Worm (Caenorhabditis elegans) whole organism, L2 larva: Measurements from ENCODE around the gene gcy-32.

Experiments used
- C34F6.9 ChIP-seq: fragments of 150-350 bp; optimal IDR thresholded peaks from 2 replicates; lab custom pipeline; 2014; ENCODE audit warnings: missing biosample characterization, missing genetic modification characterization
- F13H6.1 ChIP-seq: sonication (generic microtip); optimal IDR thresholded peaks from 2 replicates; lab custom pipeline; 2016; ENCODE audit warnings: missing genetic modification characterization, missing compliant biosample characterization
- Y55F3AM.14 ChIP-seq: fragments of 200-800 bp; sonication (Bioruptor generic); optimal IDR thresholded peaks from 2 replicates; lab custom pipeline; 2018; ENCODE audit warnings: mild to moderate bottlenecking, missing genetic modification characterization, missing compliant biosample characterization
- alr-1 ChIP-seq: fragments of 150-350 bp; optimal IDR thresholded peaks from 2 replicates; lab custom pipeline; 2014; ENCODE audit warnings: missing biosample characterization, missing genetic modification characterization
- aly-2 ChIP-seq: fragments of 150-350 bp; optimal IDR thresholded peaks from 2 replicates; lab custom pipeline; 2014; ENCODE audit warnings: missing biosample characterization, missing genetic modification characterization
- blmp-1 ChIP-seq: sonication (generic microtip); optimal IDR thresholded peaks from 2 replicates; lab custom pipeline; 2017; ENCODE audit warnings: missing genetic modification characterization, mild to moderate bottlenecking, missing compliant biosample characterization, antibody characterized with exemption, moderate library complexity; ENCODE audit not compliant: insufficient read depth
- ceh-16 ChIP-seq: fragments of 150-350 bp; optimal IDR thresholded peaks from 2 replicates; lab custom pipeline; 2014; ENCODE audit warnings: missing biosample characterization, missing genetic modification characterization
- crh-2 ChIP-seq: sonication (generic microtip); optimal IDR thresholded peaks from 2 replicates; lab custom pipeline; 2017; ENCODE audit warnings: missing biosample characterization, missing genetic modification characterization
- elt-1 ChIP-seq: fragments of 150-350 bp; optimal IDR thresholded peaks from 2 replicates; lab custom pipeline; 2014; ENCODE audit warnings: missing biosample characterization, missing genetic modification characterization
- elt-3 ChIP-seq: sonication (generic microtip); optimal IDR thresholded peaks from 2 replicates; lab custom pipeline; 2017; ENCODE audit warnings: missing biosample characterization, missing genetic modification characterization
- fos-1 ChIP-seq: fragments of 150-350 bp; optimal IDR thresholded peaks from 2 replicates; lab custom pipeline; 2014; ENCODE audit warnings: missing biosample characterization, missing genetic modification characterization
- gmeb-1 ChIP-seq: fragments of 150-350 bp; optimal IDR thresholded peaks from 2 replicates; lab custom pipeline; 2014; ENCODE audit warnings: missing biosample characterization, missing genetic modification characterization
- lin-11 ChIP-seq: fragments of 150-350 bp; sonication (generic microtip); optimal IDR thresholded peaks from 2 replicates; lab custom pipeline; 2014; ENCODE audit warnings: missing biosample characterization, missing genetic modification characterization, inconsistent platforms, mixed read lengths
- lin-13 ChIP-seq: fragments of 150-350 bp; optimal IDR thresholded peaks from 2 replicates; lab custom pipeline; 2014; ENCODE audit warnings: missing biosample characterization, missing genetic modification reagents, missing genetic modification characterization
- lsy-2 ChIP-seq, 2 experiments: fragments of 150-350 bp in 1 of 2; sonication (generic microtip) in 1 of 2; optimal IDR thresholded peaks; 2 replicates each; lab custom pipeline; 2014 to 2017; ENCODE audit warnings: missing biosample characterization in 2 of 2, missing genetic modification characterization in 2 of 2
- mab-5 ChIP-seq: fragments of 150-350 bp; optimal IDR thresholded peaks from 2 replicates; lab custom pipeline; 2014; ENCODE audit warnings: missing biosample characterization, missing genetic modification characterization
- mdl-1 ChIP-seq, 2 experiments: fragments of 150-350 bp in 1 of 2; sonication (generic microtip) in 1 of 2; optimal IDR thresholded peaks; 2 replicates each; lab custom pipeline; 2017; ENCODE audit warnings: missing biosample characterization in 2 of 2, missing genetic modification characterization in 2 of 2
- nhr-10 ChIP-seq: sonication (generic microtip); optimal IDR thresholded peaks from 2 replicates; lab custom pipeline; 2017; ENCODE audit warnings: missing biosample characterization, missing genetic modification characterization
- nhr-11 ChIP-seq: fragments of 150-350 bp; optimal IDR thresholded peaks from 2 replicates; lab custom pipeline; 2014; ENCODE audit warnings: missing biosample characterization, missing genetic modification characterization
- nhr-129 ChIP-seq: fragments of 150-350 bp; optimal IDR thresholded peaks from 2 replicates; lab custom pipeline; 2014; ENCODE audit warnings: missing biosample characterization, missing genetic modification characterization
- nhr-21 ChIP-seq: fragments of 150-350 bp; optimal IDR thresholded peaks from 2 replicates; lab custom pipeline; 2014; ENCODE audit warnings: missing biosample characterization, missing genetic modification characterization
- nhr-23 ChIP-seq: fragments of 150-350 bp; optimal IDR thresholded peaks from 2 replicates; lab custom pipeline; 2014; ENCODE audit warnings: missing biosample characterization, missing genetic modification reagents, missing genetic modification characterization
- nhr-237 ChIP-seq: fragments of 150-350 bp; optimal IDR thresholded peaks from 2 replicates; lab custom pipeline; 2014; ENCODE audit warnings: missing biosample characterization, missing genetic modification characterization
- nhr-25 ChIP-seq: fragments of 150-350 bp; sonication (generic microtip); optimal IDR thresholded peaks from 3 replicates; lab custom pipeline; 2014; ENCODE audit warnings: missing biosample characterization, missing genetic modification characterization
- nhr-6 ChIP-seq: fragments of 150-350 bp; optimal IDR thresholded peaks from 2 replicates; lab custom pipeline; 2014; ENCODE audit warnings: missing biosample characterization, missing genetic modification characterization
- sem-4 ChIP-seq: fragments of 150-350 bp; optimal IDR thresholded peaks from 2 replicates; lab custom pipeline; 2014; ENCODE audit warnings: missing biosample characterization, missing genetic modification reagents, missing genetic modification characterization
- skn-1 ChIP-seq: sonication (generic microtip); optimal IDR thresholded peaks from 2 replicates; lab custom pipeline; 2017; ENCODE audit warnings: missing biosample characterization, missing genetic modification characterization
- sma-3 ChIP-seq: sonication (generic microtip); optimal IDR thresholded peaks from 2 replicates; lab custom pipeline; 2016; ENCODE audit warnings: missing genetic modification reagents, missing genetic modification characterization, missing compliant biosample characterization
- sma-9 ChIP-seq, 2 experiments: fragments of 150-350 bp in 1 of 2; sonication (generic microtip) in 1 of 2; optimal IDR thresholded peaks; 2 replicates each; lab custom pipeline; 2014 to 2016; ENCODE audit warnings: missing genetic modification characterization in 2 of 2, mild to moderate bottlenecking in 1 of 2, missing biosample characterization in 1 of 2, missing compliant biosample characterization in 1 of 2, missing genetic modification reagents in 1 of 2, moderate library complexity in 1 of 2
- snpc-4 ChIP-seq: fragments of 150-350 bp; optimal IDR thresholded peaks from 2 replicates; lab custom pipeline; 2014; ENCODE audit warnings: missing biosample characterization, missing genetic modification characterization
- unc-39 ChIP-seq: fragments of 150-350 bp; optimal IDR thresholded peaks from 2 replicates; lab custom pipeline; 2014; ENCODE audit warnings: missing biosample characterization, missing genetic modification characterization
- unc-55 ChIP-seq: fragments of 150-350 bp; sonication (generic microtip); optimal IDR thresholded peaks from 3 replicates; lab custom pipeline; 2014; ENCODE audit warnings: missing biosample characterization, missing genetic modification reagents, missing genetic modification characterization
- unc-62 ChIP-seq: fragments of 150-350 bp; optimal IDR thresholded peaks from 2 replicates; lab custom pipeline; 2014; ENCODE audit warnings: missing biosample characterization, missing genetic modification reagents, missing genetic modification characterization
- ztf-1 ChIP-seq: fragments of 200-800 bp; sonication (Bioruptor generic); conservative IDR thresholded peaks from 2 replicates; pipeline ENCODE4 v1.3.6; 2022; ENCODE audit warnings: missing genetic modification characterization, missing compliant biosample characterization
- ztf-4 ChIP-seq: fragments of 150-350 bp; optimal IDR thresholded peaks from 2 replicates; lab custom pipeline; 2014; ENCODE audit warnings: missing biosample characterization, missing genetic modification characterization

gcy-32 gene

DNA sequence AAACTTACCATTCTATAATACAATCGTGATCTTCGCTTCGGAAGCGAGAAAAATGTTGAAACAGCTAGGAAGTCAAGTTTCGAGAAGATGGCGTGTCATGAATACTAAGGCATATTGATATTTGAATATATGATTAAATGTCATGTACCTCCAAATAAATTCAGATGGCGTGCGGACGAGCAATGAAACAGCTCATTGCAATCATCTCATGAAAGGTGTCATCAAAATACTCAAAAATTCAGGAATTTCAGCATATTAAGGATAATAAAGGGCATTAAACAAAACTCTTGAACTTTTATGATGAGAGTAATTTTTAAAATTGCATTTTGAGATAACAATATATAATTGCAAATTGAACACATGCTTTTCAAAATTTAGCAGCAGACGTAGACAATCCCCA lies at the start of gene gcy-32:
Gene gcy-32 (minus strand): TSS at position 101 of the 400 bp plus-strand sequence.
- no peak for TF ChIP-seq aly-2 (tag; lab: Kevin White, UChicago)
- TF ChIP-seq nhr-23 (tag; lab: Kevin White, UChicago), result no peak
- no peak for TF ChIP-seq nhr-25 (tag; lab: Kevin White, UChicago)
- TF ChIP-seq nhr-21 (tag; lab: Kevin White, UChicago), result no peak
- no peak for TF ChIP-seq sma-3 (GFP tag; lab: Kevin White, UChicago)
- TF ChIP-seq elt-1 (tag; lab: Kevin White, UChicago), result no peak
- no peak for TF ChIP-seq sma-9 (GFP tag; optimal IDR thresholded peaks at IDR 0.05; lab: Kevin White, UChicago)
- TF ChIP-seq sma-9 (tag; optimal IDR thresholded peaks at IDR 0.05; lab: Kevin White, UChicago), result no peak
- no peak for TF ChIP-seq nhr-237 (tag; lab: Kevin White, UChicago)
- no peak for TF ChIP-seq elt-3 (tag; lab: Kevin White, UChicago)
- TF ChIP-seq snpc-4 (tag; lab: Kevin White, UChicago), result no peak
- no peak for TF ChIP-seq nhr-11
- TF ChIP-seq mdl-1 (tag; optimal IDR thresholded peaks at IDR 0.05; lab: Kevin White, UChicago), result no peak

- TF ChIP-seq blmp-1 (peak; percentile 98), sma-9 (GFP tag; optimal IDR thresholded peaks at IDR 0.05; lab: Kevin White, UChicago) (peak; percentile 13), sma-9 (tag; optimal IDR thresholded peaks at IDR 0.05; lab: Kevin White, UChicago) (no peak), skn-1 (tag; lab: Kevin White, UChicago) (no peak)
Observed at ce11 chrV:13963279-13963976, 48.1 kb upstream of the gcy-32 start, which contains the start of gene sao-1. Gene sao-1 (plus strand): TSS chrV:13963926.

DNA sequence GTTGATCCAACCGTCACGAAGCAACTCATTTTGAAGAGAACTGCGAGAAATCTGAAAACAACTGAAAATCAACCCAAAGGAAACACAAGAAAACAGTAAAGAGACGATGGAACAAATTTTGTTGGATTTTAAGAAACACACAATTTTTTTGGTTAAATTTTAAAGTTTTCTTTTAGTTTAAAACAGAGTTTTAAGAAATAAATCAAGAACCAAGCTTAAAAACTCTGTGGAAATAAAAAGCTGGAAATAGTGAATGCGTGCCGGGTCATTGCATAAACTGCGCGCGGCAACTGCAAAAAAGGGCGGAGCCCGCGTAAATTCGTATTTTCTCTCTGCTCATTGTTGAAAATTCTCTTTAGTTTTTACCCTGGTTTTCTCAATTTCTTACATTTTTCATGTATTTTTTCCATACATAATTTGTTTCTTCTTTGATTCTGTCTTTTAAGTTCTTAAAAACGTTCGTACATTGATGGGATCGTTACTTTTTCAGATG lies 46.7 kb upstream of the gcy-32 start, which contains the start of the genes algn-13 and R10D12.13:
Gene algn-13 (minus strand): TSS at position 51 of the 493 bp plus-strand sequence.
Gene R10D12.13 (plus strand): TSS at position 491 of the 493 bp plus-strand sequence.
- peak; percentile 52 for TF ChIP-seq lin-13 (GFP tag; lab: Kevin White, UChicago)
- peak; percentile 64 for TF ChIP-seq F13H6.1
- TF ChIP-seq unc-62 (GFP tag; lab: Kevin White, UChicago), result no peak
- no peak for TF ChIP-seq crh-2 (tag; lab: Kevin White, UChicago)
- TF ChIP-seq ztf-4 (tag; lab: Kevin White, UChicago), result peak; percentile 2
- TF ChIP-seq unc-55 (GFP tag; lab: Kevin White, UChicago), result peak; percentile 78
- TF ChIP-seq snpc-4 (tag; lab: Kevin White, UChicago), result peak; percentile 30
- TF ChIP-seq nhr-21 (tag; lab: Kevin White, UChicago), result no peak
- TF ChIP-seq ceh-16 (tag; lab: Kevin White, UChicago), result no peak
- TF ChIP-seq lin-11 (tag; lab: Kevin White, UChicago), result peak; percentile 60
- no peak for TF ChIP-seq nhr-6 (tag; lab: Kevin White, UChicago)
- TF ChIP-seq fos-1, result no peak
- peak; percentile 74 for TF ChIP-seq gmeb-1 (tag; lab: Kevin White, UChicago)
- peak in 1 of 2 experiments; percentile 70 for TF ChIP-seq lsy-2 (tag; optimal IDR thresholded peaks at IDR 0.05; lab: Kevin White, UChicago)
- no peak for TF ChIP-seq blmp-1
- TF ChIP-seq sma-3 (GFP tag; lab: Kevin White, UChicago), result peak; percentile 48
- TF ChIP-seq mab-5, result peak; percentile 56
- TF ChIP-seq nhr-25 (tag; lab: Kevin White, UChicago), result peak; percentile 43
- peak; percentile 70 for TF ChIP-seq sma-9 (GFP tag; optimal IDR thresholded peaks at IDR 0.05; lab: Kevin White, UChicago)
- TF ChIP-seq sma-9 (tag; optimal IDR thresholded peaks at IDR 0.05; lab: Kevin White, UChicago), result no peak
- TF ChIP-seq Y55F3AM.14, result no peak
- TF ChIP-seq C34F6.9, result peak; percentile 37
- peak; percentile 70 for TF ChIP-seq sem-4 (tag; lab: Kevin White, UChicago)
- no peak for TF ChIP-seq unc-39
- TF ChIP-seq nhr-129 (tag; lab: Kevin White, UChicago), result peak; percentile 55

DNA sequence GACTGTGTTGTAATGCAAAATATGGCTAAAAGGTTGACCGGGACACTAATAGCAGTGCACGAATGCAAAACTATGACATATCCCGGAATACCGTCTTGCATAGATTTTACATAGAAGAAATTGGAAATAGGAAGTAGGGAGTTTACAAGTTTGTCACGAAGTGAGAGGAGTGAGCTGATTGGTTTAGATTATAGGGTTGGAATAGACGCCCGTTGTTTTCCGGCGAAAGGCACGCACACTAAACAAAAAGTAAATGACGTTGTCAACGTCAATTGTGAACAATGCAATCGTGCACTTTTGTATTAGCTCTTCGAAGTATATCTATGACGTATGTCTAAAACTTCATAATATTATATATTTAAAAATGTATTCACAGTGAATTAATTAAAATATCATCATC lies 45.6 kb upstream of the gcy-32 start, which contains the start of gene srh-24:
Gene srh-24 (minus strand): TSS at position 101 of the 400 bp plus-strand sequence.
- TF ChIP-seq ztf-1 (GFP tag; lab: Robert Waterston, UW), result no peak
- no peak for TF ChIP-seq sma-3 (GFP tag; lab: Kevin White, UChicago)
- no peak for TF ChIP-seq alr-1 (tag; lab: Kevin White, UChicago)
- TF ChIP-seq mdl-1 (tag; optimal IDR thresholded peaks at IDR 0.05; lab: Kevin White, UChicago), result no peak
- TF ChIP-seq elt-3 (tag; lab: Kevin White, UChicago), result no peak
- no peak for TF ChIP-seq nhr-10 (tag; lab: Kevin White, UChicago)
